Worm (Caenorhabditis elegans) whole organism, young adult: ENCODE results near the gene F52G3.7.

Source experiments
- B0336.3 ChIP-seq: fragments of 200-800 bp; sonication (Bioruptor generic); IDR thresholded peaks from 2 replicates; pipeline ENCODE4 v1.3.6; 2022; ENCODE audit warnings: missing genetic modification characterization, missing compliant biosample characterization
- F33H1.4 ChIP-seq: fragments of 200-800 bp; sonication (Bioruptor generic); IDR thresholded peaks from 2 replicates; pipeline ENCODE4 v1.3.6; 2022; ENCODE audit warnings: missing genetic modification reagents, missing genetic modification characterization, missing compliant biosample characterization
- dox-1 ChIP-seq: fragments of 200-800 bp; sonication (Bioruptor generic); IDR thresholded peaks from 2 replicates; pipeline ENCODE4 v1.3.6; 2022; ENCODE audit warnings: missing genetic modification reagents, missing genetic modification characterization, missing compliant biosample characterization
- egl-18 ChIP-seq: fragments of 200-800 bp; sonication (Bioruptor generic); IDR thresholded peaks from 2 replicates; pipeline ENCODE4 v1.3.6; 2022; ENCODE audit warnings: missing genetic modification reagents, missing genetic modification characterization, missing compliant biosample characterization
- hrde-1 ChIP-seq: sonication (generic microtip); optimal IDR thresholded peaks from 2 replicates; lab custom pipeline; 2016; ENCODE audit warnings: missing genetic modification characterization, mild to moderate bottlenecking, missing compliant biosample characterization, moderate library complexity, missing genotype, missing genetic modification reagents, borderline replicate concordance
- pha-4 ChIP-seq: fragments of 150-350 bp; sonication (generic microtip); optimal IDR thresholded peaks from 2 replicates; lab custom pipeline; 2014; ENCODE audit warnings: missing biosample characterization, missing genetic modification reagents, missing genetic modification characterization
- snpc-1.3 ChIP-seq: sonication (generic microtip); optimal IDR thresholded peaks from 2 replicates; lab custom pipeline; 2017; ENCODE audit warnings: missing genetic modification characterization, mild to moderate bottlenecking, missing compliant biosample characterization, antibody characterized with exemption, moderate library complexity, missing genotype, missing genetic modification reagents; ENCODE audit not compliant: insufficient read depth
- snpc-4 ChIP-seq, 5 experiments: fragments of 150-350 bp in 1 of 5; sonication (generic microtip) in 4 of 5; optimal IDR thresholded peaks; 2 replicates each; lab custom pipeline; 2014 to 2018; ENCODE audit warnings: missing genetic modification characterization in 5 of 5, missing biosample characterization in 3 of 5, antibody characterized with exemption in 2 of 5, mild to moderate bottlenecking in 2 of 5, missing compliant biosample characterization in 2 of 5, missing genotype in 2 of 5, moderate library complexity in 2 of 5, missing genetic modification reagents in 1 of 5

DNA sequence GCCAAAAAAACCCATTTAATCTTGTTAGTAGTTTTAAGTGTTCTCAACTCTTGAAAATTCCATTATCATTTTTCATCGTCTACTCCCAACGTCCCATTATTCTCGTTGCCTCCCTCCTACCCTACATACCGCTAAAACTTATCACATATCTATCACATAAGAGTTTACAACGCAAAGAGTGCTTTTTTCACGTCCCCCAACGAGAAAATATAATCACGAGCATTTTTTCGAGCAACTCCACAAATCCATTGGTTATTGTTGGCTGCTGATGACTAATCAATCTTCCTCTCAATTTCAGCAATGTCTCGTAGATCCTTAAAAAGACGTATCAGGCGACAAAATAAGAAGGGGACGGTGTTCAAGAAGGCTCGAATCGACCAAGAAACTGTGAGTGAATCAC lies 14.6 kb downstream of the F52G3.7 start, which contains the start of gene mbl-1:
- TF ChIP-seq B0336.3 (GFP tag; lab: Robert Waterston, UW) (no peak), snpc-4 (GFP tag; optimal IDR thresholded peaks at IDR 0.05; lab: Kevin White, UChicago) (no peak), snpc-4 (tag; optimal IDR thresholded peaks at IDR 0.05; lab: Kevin White, UChicago) (no peak), pha-4 (tag; lab: Kevin White, UChicago) (no peak), F33H1.4 (GFP tag; lab: Robert Waterston, UW) (no peak), dox-1 (no peak), hrde-1 (no peak), egl-18 (GFP tag; lab: Robert Waterston, UW) (no peak), snpc-1.3 (tag; lab: Kevin White, UChicago) (no peak)
